Worm (Caenorhabditis elegans) whole organism, young adult: ENCODE results near the gene unc-27.

Experiments used
- C06A6.2 ChIP-seq: fragments of 200-800 bp; sonication (Bioruptor generic); conservative IDR thresholded peaks from 2 replicates; pipeline ENCODE4 v1.3.6; 2022; ENCODE audit warnings: missing genetic modification characterization, missing compliant biosample characterization
- C17E4.6 ChIP-seq: fragments of 200-800 bp; sonication (Bioruptor generic); IDR thresholded peaks from 2 replicates; pipeline ENCODE4 v1.3.6; 2022; ENCODE audit warnings: missing genetic modification reagents, missing genetic modification characterization, missing compliant biosample characterization
- F22D6.2 ChIP-seq: sonication (generic microtip); optimal IDR thresholded peaks from 2 replicates; lab custom pipeline; 2016; ENCODE audit warnings: mild to moderate bottlenecking, missing genetic modification characterization, missing compliant biosample characterization
- F33H1.4 ChIP-seq: fragments of 200-800 bp; sonication (Bioruptor generic); IDR thresholded peaks from 2 replicates; pipeline ENCODE4 v1.3.6; 2022; ENCODE audit warnings: missing genetic modification reagents, missing genetic modification characterization, missing compliant biosample characterization
- F39B2.1 ChIP-seq: fragments of 200-800 bp; sonication (Bioruptor generic); IDR thresholded peaks from 2 replicates; pipeline ENCODE4 v1.3.6; 2022; ENCODE audit warnings: missing genetic modification reagents, missing genetic modification characterization, missing compliant biosample characterization
- F57C9.4 ChIP-seq: sonication (generic microtip); optimal IDR thresholded peaks from 2 replicates; lab custom pipeline; 2017; ENCODE audit warnings: mild to moderate bottlenecking, missing genetic modification characterization, missing compliant biosample characterization
- akir-1 ChIP-seq: fragments of 200-800 bp; sonication (Bioruptor generic); optimal IDR thresholded peaks from 2 replicates; lab custom pipeline; 2018; ENCODE audit warnings: mild to moderate bottlenecking, missing genetic modification characterization, moderate library complexity, missing compliant biosample characterization
- attf-5 ChIP-seq: fragments of 200-800 bp; sonication (Bioruptor generic); optimal IDR thresholded peaks from 2 replicates; lab custom pipeline; 2018; ENCODE audit warnings: mild to moderate bottlenecking, missing genetic modification characterization, missing compliant biosample characterization
- ccch-3 ChIP-seq: fragments of 200-800 bp; sonication (Bioruptor generic); optimal IDR thresholded peaks from 2 replicates; lab custom pipeline; 2018; ENCODE audit warnings: mild to moderate bottlenecking, missing genetic modification characterization, missing compliant biosample characterization
- cebp-1 ChIP-seq, 2 experiments: fragments of 200-800 bp in 1 of 2; sonication (Bioruptor generic) in 1 of 2; sonication (generic microtip) in 1 of 2; IDR thresholded peaks in 1 of 2; optimal IDR thresholded peaks in 1 of 2; 2 replicates each; pipeline versions ENCODE4 v1.3.6 to Lab custom; 2017 to 2022; ENCODE audit warnings: missing compliant biosample characterization in 2 of 2, missing genetic modification characterization in 2 of 2, mild to moderate bottlenecking in 1 of 2, missing genetic modification reagents in 1 of 2, moderate library complexity in 1 of 2
- cebp-2 ChIP-seq: fragments of 200-800 bp; sonication (Bioruptor generic); IDR thresholded peaks from 2 replicates; pipeline ENCODE4 v1.3.6; 2022; ENCODE audit warnings: missing genetic modification characterization, missing compliant biosample characterization
- ceh-79 ChIP-seq: sonication (generic microtip); optimal IDR thresholded peaks from 2 replicates; lab custom pipeline; 2017; ENCODE audit warnings: mild to moderate bottlenecking, missing genetic modification characterization, missing compliant biosample characterization
- ceh-91 ChIP-seq: fragments of 200-800 bp; sonication (Bioruptor generic); IDR thresholded peaks from 2 replicates; pipeline ENCODE4 v1.3.6; 2022; ENCODE audit warnings: missing genetic modification reagents, missing genetic modification characterization, missing compliant biosample characterization
- chd-7 ChIP-seq: sonication (generic microtip); optimal IDR thresholded peaks from 2 replicates; lab custom pipeline; 2016; ENCODE audit warnings: mild to moderate bottlenecking, missing genetic modification characterization, moderate library complexity, missing compliant biosample characterization
- die-1 ChIP-seq: sonication (generic microtip); optimal IDR thresholded peaks from 2 replicates; lab custom pipeline; 2016; ENCODE audit warnings: missing genotype, mild to moderate bottlenecking, missing genetic modification characterization, missing compliant biosample characterization
- egl-18 ChIP-seq: fragments of 200-800 bp; sonication (Bioruptor generic); IDR thresholded peaks from 2 replicates; pipeline ENCODE4 v1.3.6; 2022; ENCODE audit warnings: missing genetic modification reagents, missing genetic modification characterization, missing compliant biosample characterization
- egrh-3 ChIP-seq: fragments of 200-800 bp; sonication (Bioruptor generic); IDR thresholded peaks from 2 replicates; pipeline ENCODE4 v1.3.6; 2022; ENCODE audit warnings: missing genetic modification reagents, missing genetic modification characterization, missing compliant biosample characterization
- ets-4 ChIP-seq: fragments of 200-800 bp; sonication (Bioruptor generic); optimal IDR thresholded peaks from 2 replicates; lab custom pipeline; 2018; ENCODE audit warnings: mild to moderate bottlenecking, missing genetic modification characterization, missing compliant biosample characterization
- hlh-12 ChIP-seq: sonication (generic microtip); optimal IDR thresholded peaks from 2 replicates; lab custom pipeline; 2016; ENCODE audit warnings: missing genetic modification characterization, missing compliant biosample characterization
- hmg-1.2 ChIP-seq: fragments of 200-800 bp; sonication (Bioruptor generic); IDR thresholded peaks from 2 replicates; pipeline ENCODE4 v1.3.6; 2022; ENCODE audit warnings: missing genetic modification reagents, missing genetic modification characterization, missing compliant biosample characterization
- lin-26 ChIP-seq: fragments of 200-800 bp; sonication (Bioruptor generic); IDR thresholded peaks from 2 replicates; pipeline ENCODE4 v1.3.6; 2022; ENCODE audit warnings: missing genetic modification reagents, missing genetic modification characterization, missing compliant biosample characterization
- lin-40 ChIP-seq: sonication (generic microtip); optimal IDR thresholded peaks from 2 replicates; lab custom pipeline; 2016; ENCODE audit warnings: missing genetic modification characterization, mild to moderate bottlenecking, missing compliant biosample characterization, missing genotype, missing genetic modification reagents
- lir-1 ChIP-seq: fragments of 200-800 bp; sonication (Bioruptor generic); conservative IDR thresholded peaks from 2 replicates; pipeline ENCODE4 v1.3.6; 2022; ENCODE audit warnings: missing genetic modification reagents, missing genetic modification characterization, missing compliant biosample characterization
- madf-10 ChIP-seq: sonication (generic microtip); optimal IDR thresholded peaks from 2 replicates; lab custom pipeline; 2016; ENCODE audit warnings: mild to moderate bottlenecking, missing genetic modification characterization, missing compliant biosample characterization
- madf-6 ChIP-seq: fragments of 200-800 bp; sonication (Bioruptor generic); IDR thresholded peaks from 2 replicates; pipeline ENCODE4 v1.3.6; 2022; ENCODE audit warnings: missing genetic modification reagents, missing genetic modification characterization, missing compliant biosample characterization
- nfyb-1 ChIP-seq: fragments of 200-800 bp; sonication (Bioruptor generic); IDR thresholded peaks from 2 replicates; pipeline ENCODE4 v1.3.6; 2022; ENCODE audit warnings: missing genetic modification reagents, missing genetic modification characterization, missing compliant biosample characterization
- nhr-120 ChIP-seq: fragments of 200-800 bp; sonication (Bioruptor generic); IDR thresholded peaks from 2 replicates; pipeline ENCODE4 v1.3.6; 2022; ENCODE audit warnings: missing genetic modification characterization, missing compliant biosample characterization
- nhr-27 ChIP-seq: fragments of 200-800 bp; sonication (Bioruptor generic); optimal IDR thresholded peaks from 2 replicates; lab custom pipeline; 2018; ENCODE audit warnings: mild to moderate bottlenecking, missing genetic modification characterization, moderate library complexity, missing compliant biosample characterization
- pbrm-1 ChIP-seq: fragments of 200-800 bp; sonication (Bioruptor generic); IDR thresholded peaks from 2 replicates; pipeline ENCODE4 v1.3.6; 2022; ENCODE audit warnings: missing genetic modification reagents, missing genetic modification characterization, missing compliant biosample characterization
- pha-4 ChIP-seq: fragments of 150-350 bp; sonication (generic microtip); optimal IDR thresholded peaks from 2 replicates; lab custom pipeline; 2014; ENCODE audit warnings: missing biosample characterization, missing genetic modification reagents, missing genetic modification characterization
- rpc-1 ChIP-seq, 2 experiments: fragments of 150-350 bp in 1 of 2; sonication (generic microtip) in 1 of 2; optimal IDR thresholded peaks; 2 replicates each; lab custom pipeline; 2014 to 2018; ENCODE audit warnings: missing biosample characterization in 1 of 2, missing genetic modification characterization in 1 of 2, missing genetic modification reagents in 1 of 2, missing genotype in 1 of 2
- sea-2 ChIP-seq: fragments of 200-800 bp; sonication (Bioruptor generic); IDR thresholded peaks from 2 replicates; pipeline ENCODE4 v1.3.6; 2022; ENCODE audit warnings: missing genetic modification characterization, missing compliant biosample characterization
- snpc-1.1 ChIP-seq: sonication (generic microtip); optimal IDR thresholded peaks from 2 replicates; lab custom pipeline; 2017; ENCODE audit warnings: missing genetic modification characterization, mild to moderate bottlenecking, missing compliant biosample characterization, antibody characterized with exemption, moderate library complexity, missing genotype, missing genetic modification reagents; ENCODE audit not compliant: insufficient read depth
- snpc-4 ChIP-seq, 5 experiments: fragments of 150-350 bp in 1 of 5; sonication (generic microtip) in 4 of 5; optimal IDR thresholded peaks; 2 replicates each; lab custom pipeline; 2014 to 2018; ENCODE audit warnings: missing genetic modification characterization in 5 of 5, missing biosample characterization in 3 of 5, antibody characterized with exemption in 2 of 5, mild to moderate bottlenecking in 2 of 5, missing compliant biosample characterization in 2 of 5, missing genotype in 2 of 5, moderate library complexity in 2 of 5, missing genetic modification reagents in 1 of 5
- somi-1 ChIP-seq: fragments of 200-800 bp; sonication (Bioruptor generic); optimal IDR thresholded peaks from 2 replicates; lab custom pipeline; 2018; ENCODE audit warnings: mild to moderate bottlenecking, missing genetic modification characterization, missing compliant biosample characterization
- tbp1 ChIP-seq: fragments of 200-800 bp; sonication (Bioruptor generic); optimal IDR thresholded peaks from 2 replicates; lab custom pipeline; 2018; ENCODE audit warnings: mild to moderate bottlenecking, missing genetic modification characterization, missing compliant biosample characterization
- xnd-1 ChIP-seq: sonication (generic microtip); optimal IDR thresholded peaks from 2 replicates; lab custom pipeline; 2016; ENCODE audit warnings: missing genotype, missing genetic modification reagents, missing genetic modification characterization, missing compliant biosample characterization
- zfh-2 ChIP-seq: fragments of 200-800 bp; sonication (Bioruptor generic); conservative IDR thresholded peaks from 2 replicates; pipeline ENCODE4 v1.3.6; 2022; ENCODE audit warnings: missing genetic modification reagents, missing genetic modification characterization, missing compliant biosample characterization
- zim-3 ChIP-seq: sonication (generic microtip); optimal IDR thresholded peaks from 2 replicates; lab custom pipeline; 2017; ENCODE audit warnings: mild to moderate bottlenecking, missing genetic modification characterization, moderate library complexity, missing compliant biosample characterization

unc-27 gene

DNA sequence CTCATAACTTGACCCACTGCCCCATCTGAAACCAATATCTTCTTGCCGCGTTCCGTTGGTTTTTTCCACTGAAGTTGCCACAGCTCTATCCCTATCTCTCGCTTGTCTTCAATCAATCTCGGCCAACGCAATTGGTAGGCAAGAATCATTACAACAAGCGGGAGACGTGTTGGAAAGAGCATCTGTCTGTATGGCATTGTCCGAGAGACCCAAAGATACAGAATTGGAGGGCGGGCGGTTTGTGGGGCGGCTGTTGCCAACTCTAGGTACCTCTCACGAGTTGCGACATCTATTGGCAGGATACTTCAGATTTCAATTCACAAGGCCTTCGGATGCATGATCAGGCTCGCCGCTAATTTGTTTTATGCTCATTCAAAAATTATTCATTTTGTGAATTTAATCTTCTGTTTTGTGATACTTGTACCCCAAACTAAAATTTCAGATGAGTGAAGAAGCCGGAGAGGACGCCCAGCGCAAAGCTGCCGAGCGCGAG lies at the start of gene unc-27:
Gene unc-27 (plus strand): TSS at position 443 of the 493 bp plus-strand sequence.
- no peak for TF ChIP-seq zim-3 (tag; lab: Kevin White, UChicago)
- TF ChIP-seq C17E4.6: no peak
- TF ChIP-seq xnd-1 (tag; lab: Kevin White, UChicago): no peak

DNA sequence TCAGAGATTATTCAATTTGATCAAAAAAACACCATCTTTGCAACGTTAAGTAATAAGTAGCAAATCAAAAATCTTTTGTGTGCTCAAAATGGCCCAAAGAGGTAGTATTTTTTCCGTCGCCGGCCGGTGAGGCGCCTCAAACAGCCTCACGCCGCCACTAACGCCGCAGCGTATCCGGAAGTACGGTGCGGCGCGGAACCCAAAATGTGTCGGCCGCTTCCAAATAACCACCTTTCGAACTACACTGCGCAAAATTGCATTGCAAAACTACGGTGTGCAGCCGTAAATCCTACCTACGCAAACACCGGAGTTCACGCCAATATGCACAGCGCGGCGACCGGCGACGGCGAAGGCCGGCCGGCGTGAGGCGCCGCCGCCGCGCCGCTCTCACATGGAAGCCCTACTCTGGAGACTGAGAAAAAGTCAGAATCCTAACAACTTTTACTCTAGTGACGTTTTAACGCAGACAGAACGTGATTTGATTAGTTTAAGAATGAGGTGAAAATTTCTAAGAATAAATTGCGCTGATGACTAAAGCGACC lies 47.6 kb upstream of the unc-27 start:
- TF ChIP-seq rpc-1 (optimal IDR thresholded peaks at IDR 0.05; lab: Kevin White, UChicago): no peak
- TF ChIP-seq rpc-1 (tag; optimal IDR thresholded peaks at IDR 0.05; lab: Kevin White, UChicago): no peak
- no peak for TF ChIP-seq nhr-120 (GFP tag; lab: Robert Waterston, UW)
- TF ChIP-seq pbrm-1 (GFP tag; lab: Robert Waterston, UW): 0 out of 2 replicates have a peak, but pooled peaks have one; percentile 26
- no peak for TF ChIP-seq cebp-2 (GFP tag; lab: Robert Waterston, UW)
- TF ChIP-seq lir-1 (GFP tag; lab: Robert Waterston, UW): no peak
- TF ChIP-seq F39B2.1 (GFP tag; lab: Robert Waterston, UW): no peak
- peak; percentile 13 for TF ChIP-seq snpc-1.1 (tag; lab: Kevin White, UChicago)
- TF ChIP-seq snpc-4 (GFP tag; optimal IDR thresholded peaks at IDR 0.05; lab: Kevin White, UChicago): peak; percentile 66
- peak in 2 of 4 experiments; percentile 88 to 92 for TF ChIP-seq snpc-4 (tag; optimal IDR thresholded peaks at IDR 0.05; lab: Kevin White, UChicago)
- TF ChIP-seq zfh-2 (GFP tag; lab: Robert Waterston, UW): peak; percentile 91
- TF ChIP-seq ceh-79 (tag; lab: Kevin White, UChicago): no peak
- TF ChIP-seq ceh-91 (GFP tag; lab: Robert Waterston, UW): no peak
- peak; percentile 52; the same call in 1 of the 2 replicates for TF ChIP-seq egrh-3 (GFP tag; lab: Robert Waterston, UW)
- TF ChIP-seq attf-5 (GFP tag; lab: Kevin White, UChicago): no peak
- peak; percentile 8 for TF ChIP-seq madf-10 (tag; lab: Kevin White, UChicago)
- TF ChIP-seq F33H1.4 (GFP tag; lab: Robert Waterston, UW): no peak
- no peak for TF ChIP-seq pha-4 (tag; lab: Kevin White, UChicago)
- TF ChIP-seq die-1 (tag; lab: Kevin White, UChicago): no peak
- TF ChIP-seq cebp-1 (GFP tag; IDR thresholded peaks at IDR 0.05; lab: Robert Waterston, UW): no peak
- no peak for TF ChIP-seq cebp-1 (tag; optimal IDR thresholded peaks at IDR 0.05; lab: Kevin White, UChicago)
- TF ChIP-seq lin-26 (GFP tag; lab: Robert Waterston, UW): 0 out of 2 replicates have a peak, but pooled peaks have one; percentile 8
- TF ChIP-seq nhr-27 (tag; lab: Kevin White, UChicago): no peak

DNA sequence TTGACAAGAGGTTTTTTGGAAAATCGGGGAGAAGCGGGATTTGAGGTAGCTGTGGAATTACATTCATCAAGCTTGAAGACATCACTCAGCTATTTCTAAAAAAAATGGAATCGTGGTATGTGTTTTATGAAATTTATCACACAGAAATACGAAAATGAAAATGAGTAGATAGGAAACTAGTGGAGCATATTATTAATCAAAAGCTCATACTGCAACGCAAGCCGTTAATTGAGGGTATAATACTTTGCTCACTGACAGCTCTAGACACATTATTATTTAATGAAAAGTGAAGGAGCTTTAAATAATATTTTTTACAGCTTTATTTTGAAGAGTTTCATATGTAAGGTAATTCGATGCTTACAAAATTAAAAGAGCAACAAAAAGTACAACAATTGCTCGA lies 46.4 kb upstream of the unc-27 start, which contains the start of gene M02D8.7:
Gene M02D8.7 (minus strand): TSS at position 101 of the 400 bp plus-strand sequence.
- TF ChIP-seq nhr-120 (GFP tag; lab: Robert Waterston, UW) (no peak), hlh-12 (no peak), F22D6.2 (no peak), F57C9.4 (tag; lab: Kevin White, UChicago) (no peak), ccch-3 (GFP tag; lab: Kevin White, UChicago) (no peak), madf-6 (no peak), hmg-1.2 (GFP tag; lab: Robert Waterston, UW) (no peak), lin-40 (no peak), tbp1 (GFP tag; lab: Kevin White, UChicago) (no peak), nfyb-1 (no peak), egl-18 (no peak), sea-2 (no peak), chd-7 (tag; lab: Kevin White, UChicago) (no peak), F39B2.1 (GFP tag; lab: Robert Waterston, UW) (no peak), ets-4 (GFP tag; lab: Kevin White, UChicago) (no peak), lir-1 (GFP tag; lab: Robert Waterston, UW) (no peak), C06A6.2 (GFP tag; lab: Robert Waterston, UW) (no peak), akir-1 (GFP tag; lab: Kevin White, UChicago) (no peak), somi-1 (GFP tag; lab: Kevin White, UChicago) (no peak)
